Worm (Caenorhabditis elegans): ENCODE results near the gene C30B5.2.

Gene C30B5.2

DNA sequence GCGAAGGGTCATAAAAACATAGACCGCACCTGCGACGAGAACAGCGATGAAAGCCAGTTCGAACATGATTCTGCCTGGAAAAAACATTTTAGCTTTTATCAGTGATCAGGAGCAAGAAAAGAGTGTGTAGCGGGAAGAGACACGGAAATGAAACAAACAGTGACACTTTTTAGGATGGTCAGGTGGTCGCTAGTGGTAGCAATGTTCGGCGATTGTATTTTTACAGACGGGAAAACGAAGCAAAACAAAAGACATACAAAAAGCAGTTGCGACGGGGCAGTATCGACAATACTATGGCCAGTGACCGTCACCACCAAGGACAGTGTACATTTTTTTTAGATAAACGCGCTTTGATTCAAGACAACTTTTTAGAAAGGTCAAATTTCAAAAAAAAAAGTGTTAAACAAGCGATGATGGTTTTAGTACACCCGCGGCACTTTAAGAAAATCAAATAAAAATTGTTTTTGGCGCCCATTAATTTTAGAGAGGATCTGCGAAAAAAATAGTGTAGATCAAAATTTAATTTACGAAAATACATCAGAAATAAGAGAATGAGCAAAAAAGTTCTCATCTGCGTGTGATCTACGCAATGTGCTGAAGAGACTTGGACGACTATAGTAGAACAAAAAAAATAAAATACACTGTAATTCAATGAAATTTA lies 38.6 kb downstream of the C30B5.2 start, which contains the start of gene T24H7.9:
T24H7.9 (minus strand) TSS at position 74 of the 661 bp plus-strand sequence.
- TF ChIP-seq scrt-1 (GFP tag; IDR thresholded peaks at IDR 0.05) (no peak), tbx-11 (GFP tag; IDR thresholded peaks at IDR 0.05) (no peak), aly-1 (tag; optimal IDR thresholded peaks at IDR 0.05) (no peak), tra-4 (tag; optimal IDR thresholded peaks at IDR 0.05) (no peak), hmg-4 (GFP tag; optimal IDR thresholded peaks at IDR 0.05) (no peak), F13C5.2 (tag; optimal IDR thresholded peaks at IDR 0.05) (no peak), ama-1 (optimal IDR thresholded peaks at IDR 0.05) (no peak), hmbx-1 (tag; optimal IDR thresholded peaks at IDR 0.05) (no peak), tbx-37 (GFP tag; conservative IDR thresholded peaks at IDR 0.05) (no peak)

DNA sequence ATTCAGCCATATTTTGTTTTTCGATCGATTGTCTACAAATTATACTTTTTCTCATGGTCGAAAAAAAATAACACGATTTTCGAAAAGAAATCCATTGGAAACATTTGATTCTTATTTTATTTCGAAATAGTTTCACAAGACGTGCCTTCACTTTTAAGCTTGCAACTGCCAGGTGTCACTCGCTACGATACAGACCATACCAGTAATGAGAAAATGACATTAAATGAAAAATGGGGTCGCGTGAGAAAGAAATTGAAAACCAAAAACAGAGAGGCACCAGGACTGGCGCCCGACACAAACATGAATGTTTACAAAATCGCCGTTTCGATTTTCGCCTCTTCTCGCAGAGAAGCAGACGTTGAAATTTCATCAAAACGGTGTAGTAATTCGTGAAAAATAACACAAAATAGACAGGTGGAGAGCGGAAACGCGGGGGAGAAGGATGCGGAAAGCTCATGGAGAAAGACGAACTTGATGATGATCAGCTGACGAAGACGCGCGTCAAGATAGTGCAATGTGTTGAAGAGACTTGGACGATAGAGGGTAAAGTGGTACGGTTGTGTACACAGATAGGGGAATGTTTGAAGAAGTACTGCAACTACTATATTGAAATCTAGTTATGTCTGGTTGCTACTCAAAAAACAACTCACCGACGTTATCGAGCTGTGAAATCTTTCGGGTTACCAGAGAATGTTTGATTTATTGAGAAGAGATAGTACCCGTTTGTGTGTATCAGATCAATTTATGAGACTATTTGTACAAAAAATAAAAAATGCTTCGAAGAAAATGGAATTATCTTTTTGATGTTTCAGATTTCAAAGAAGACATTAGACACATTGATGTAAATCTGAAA lies 39.3 kb downstream of the C30B5.2 start:
- no peak for TF ChIP-seq ceh-13 (GFP tag; optimal IDR thresholded peaks at IDR 0.05)
- no peak for TF ChIP-seq tbx-37 (GFP tag; conservative IDR thresholded peaks at IDR 0.05)
- TF ChIP-seq hnd-1 (tag; optimal IDR thresholded peaks at IDR 0.05) = no peak
- TF ChIP-seq flt-1 (GFP tag; IDR thresholded peaks at IDR 0.05) = no peak
- no peak for TF ChIP-seq hmbx-1 (tag; optimal IDR thresholded peaks at IDR 0.05)
- no peak for TF ChIP-seq hmg-4 (GFP tag; optimal IDR thresholded peaks at IDR 0.05)

DNA sequence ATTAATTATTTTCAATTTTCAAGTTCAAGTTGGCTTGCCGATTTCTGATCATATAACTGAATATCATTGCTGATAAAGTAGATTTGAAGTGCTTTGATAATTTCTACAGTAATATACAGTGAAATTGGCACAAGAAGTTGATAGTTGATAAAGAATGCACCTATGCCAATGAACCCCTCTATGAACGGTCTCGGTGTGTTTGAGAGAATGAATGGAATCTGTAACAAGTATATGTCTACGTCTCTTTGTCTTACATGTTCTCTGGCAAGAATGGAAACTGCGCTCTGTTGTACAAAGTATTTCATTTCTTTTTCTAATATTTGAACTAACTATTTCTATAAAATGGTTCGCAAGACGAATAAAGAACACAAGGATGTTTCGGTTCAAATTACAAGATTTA lies 44.8 kb downstream of the C30B5.2 start, which contains the start of gene T24H7.8:
T24H7.8 (plus strand) TSS at position 301 of the 400 bp plus-strand sequence.
- TF ChIP-seq scrt-1 (GFP tag; IDR thresholded peaks at IDR 0.05) = no peak
- TF ChIP-seq hnd-1 (tag; optimal IDR thresholded peaks at IDR 0.05) = no peak
- no peak for TF ChIP-seq F13C5.2 (tag; optimal IDR thresholded peaks at IDR 0.05)
- no peak for TF ChIP-seq pes-1 (GFP tag; IDR thresholded peaks at IDR 0.05)
- TF ChIP-seq tra-4 (tag; optimal IDR thresholded peaks at IDR 0.05) = no peak
- no peak for TF ChIP-seq ama-1 (optimal IDR thresholded peaks at IDR 0.05)
- TF ChIP-seq ceh-13 (GFP tag; optimal IDR thresholded peaks at IDR 0.05) = no peak
- TF ChIP-seq sea-1 (GFP tag; conservative IDR thresholded peaks at IDR 0.05) = no peak
- TF ChIP-seq tbx-37 (GFP tag; conservative IDR thresholded peaks at IDR 0.05) = no peak
- no peak for TF ChIP-seq tbx-11 (GFP tag; IDR thresholded peaks at IDR 0.05)
- TF ChIP-seq flt-1 (GFP tag; IDR thresholded peaks at IDR 0.05) = no peak
- TF ChIP-seq hmbx-1 (tag; optimal IDR thresholded peaks at IDR 0.05) = no peak
- TF ChIP-seq ceh-36 (tag; optimal IDR thresholded peaks at IDR 0.05) = no peak
- TF ChIP-seq hmg-4 (GFP tag; optimal IDR thresholded peaks at IDR 0.05) = no peak
- no peak for TF ChIP-seq ets-7 (tag; optimal IDR thresholded peaks at IDR 0.05)
- no peak for TF ChIP-seq aly-1 (tag; optimal IDR thresholded peaks at IDR 0.05)
- no peak for TF ChIP-seq B0310.2 (tag; optimal IDR thresholded peaks at IDR 0.05)

DNA sequence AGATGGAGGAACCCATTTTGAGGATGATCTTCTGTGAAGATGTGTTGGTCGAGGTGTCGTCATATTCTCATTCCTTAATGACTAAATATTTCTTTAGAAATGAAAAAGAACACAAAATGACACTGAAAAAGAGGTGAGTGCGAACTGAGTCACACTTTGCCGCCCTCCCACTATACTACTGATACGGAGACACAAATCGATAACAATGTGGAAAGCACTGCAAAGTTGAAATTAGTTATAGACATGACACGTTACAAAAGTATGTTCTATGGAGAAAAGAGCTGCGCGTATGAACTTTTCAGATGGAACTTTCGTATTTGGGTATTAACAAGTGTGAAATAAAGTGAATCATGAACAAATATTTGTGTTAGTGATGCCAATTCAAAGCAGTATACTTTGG lies 47.2 kb downstream of the C30B5.2 start, which contains the start of gene tat-4:
tat-4 (minus strand) TSS at position 117 of the 400 bp plus-strand sequence.
- no peak for TF ChIP-seq aly-1 (tag; optimal IDR thresholded peaks at IDR 0.05)
- no peak for TF ChIP-seq ceh-13 (GFP tag; optimal IDR thresholded peaks at IDR 0.05)
- no peak for TF ChIP-seq ets-7 (tag; optimal IDR thresholded peaks at IDR 0.05)
- TF ChIP-seq pes-1 (GFP tag; IDR thresholded peaks at IDR 0.05) = no peak
- TF ChIP-seq flt-1 (GFP tag; IDR thresholded peaks at IDR 0.05) = no peak
- TF ChIP-seq scrt-1 (GFP tag; IDR thresholded peaks at IDR 0.05) = no peak
- no peak for TF ChIP-seq tbx-11 (GFP tag; IDR thresholded peaks at IDR 0.05)
- no peak for TF ChIP-seq ama-1 (optimal IDR thresholded peaks at IDR 0.05)
- no peak for TF ChIP-seq ceh-36 (tag; optimal IDR thresholded peaks at IDR 0.05)
- no peak for TF ChIP-seq hmg-4 (GFP tag; optimal IDR thresholded peaks at IDR 0.05)
- no peak for TF ChIP-seq sea-1 (GFP tag; conservative IDR thresholded peaks at IDR 0.05)
- no peak for TF ChIP-seq hmbx-1 (tag; optimal IDR thresholded peaks at IDR 0.05)
- TF ChIP-seq B0310.2 (tag; optimal IDR thresholded peaks at IDR 0.05) = no peak
- no peak for TF ChIP-seq F13C5.2 (tag; optimal IDR thresholded peaks at IDR 0.05)
- TF ChIP-seq tra-4 (tag; optimal IDR thresholded peaks at IDR 0.05) = no peak
- TF ChIP-seq tbx-37 (GFP tag; conservative IDR thresholded peaks at IDR 0.05) = no peak
- TF ChIP-seq hnd-1 (tag; optimal IDR thresholded peaks at IDR 0.05) = no peak

ce11 chrII:6245199-6245702 lies 48.3 kb downstream of the C30B5.2 start, which contains the start of gene blos-4:
Gene blos-4, plus strand, starts transcription at chrII:6245249.
- TF ChIP-seq aly-1 (tag; optimal IDR thresholded peaks at IDR 0.05) (no peak), flt-1 (GFP tag; IDR thresholded peaks at IDR 0.05) (no peak), tra-4 (tag; optimal IDR thresholded peaks at IDR 0.05) (no peak), tbx-37 (GFP tag; conservative IDR thresholded peaks at IDR 0.05) (no peak), sea-1 (GFP tag; conservative IDR thresholded peaks at IDR 0.05) (no peak), hmg-4 (GFP tag; optimal IDR thresholded peaks at IDR 0.05) (no peak), ceh-13 (GFP tag; optimal IDR thresholded peaks at IDR 0.05) (no peak), scrt-1 (GFP tag; IDR thresholded peaks at IDR 0.05) (no peak), ama-1 (optimal IDR thresholded peaks at IDR 0.05) (no peak), pes-1 (GFP tag; IDR thresholded peaks at IDR 0.05) (no peak), F13C5.2 (tag; optimal IDR thresholded peaks at IDR 0.05) (no peak), B0310.2 (tag; optimal IDR thresholded peaks at IDR 0.05) (no peak), hmbx-1 (tag; optimal IDR thresholded peaks at IDR 0.05) (no peak)

- no peak for TF ChIP-seq ets-7 (tag; optimal IDR thresholded peaks at IDR 0.05)
These were observed 49.1 kb downstream of the C30B5.2 start, which contains the start of gene lelo-1 for ce11 chrII:6246054-6246453. Gene lelo-1, plus strand, starts transcription at chrII:6246354.

DNA sequence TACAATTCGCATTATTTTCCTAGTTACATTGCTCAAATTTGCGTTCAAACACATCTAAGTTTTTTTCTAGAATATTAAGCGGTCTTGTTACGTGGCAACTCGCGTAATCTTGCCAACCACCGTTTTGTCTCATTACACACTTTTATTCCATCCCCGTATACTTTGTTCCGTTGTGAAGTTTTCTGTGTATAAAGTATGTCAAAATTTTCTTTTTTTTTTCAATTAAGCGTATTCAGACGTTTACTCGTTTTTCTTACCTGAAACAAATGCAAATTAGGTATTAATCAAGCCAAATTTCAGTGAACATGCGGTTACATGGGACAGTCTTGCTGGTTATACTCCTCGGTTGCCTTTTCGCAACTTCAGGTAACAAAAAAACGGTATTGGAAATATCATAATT lies 50.0 kb downstream of the C30B5.2 start, which contains the start of gene T24H7.2:
T24H7.2 (plus strand) TSS at position 301 of the 400 bp plus-strand sequence.
- TF ChIP-seq ama-1 (optimal IDR thresholded peaks at IDR 0.05) (no peak), hmg-4 (GFP tag; optimal IDR thresholded peaks at IDR 0.05) (no peak), ceh-13 (GFP tag; optimal IDR thresholded peaks at IDR 0.05) (no peak), aly-1 (tag; optimal IDR thresholded peaks at IDR 0.05) (no peak), hmbx-1 (tag; optimal IDR thresholded peaks at IDR 0.05) (no peak), hnd-1 (tag; optimal IDR thresholded peaks at IDR 0.05) (no peak), tbx-37 (GFP tag; conservative IDR thresholded peaks at IDR 0.05) (no peak), ceh-36 (tag; optimal IDR thresholded peaks at IDR 0.05) (no peak), scrt-1 (GFP tag; IDR thresholded peaks at IDR 0.05) (no peak), B0310.2 (tag; optimal IDR thresholded peaks at IDR 0.05) (no peak), F13C5.2 (tag; optimal IDR thresholded peaks at IDR 0.05) (no peak), tbx-11 (GFP tag; IDR thresholded peaks at IDR 0.05) (no peak)

Data from whole organism, early embryonic.